Worm (Caenorhabditis elegans) whole organism, L2 larva: Measurements from ENCODE around the gene madf-9.
A peak's percentile ranks its signal among the peaks of the same experiment; 100 is the strongest.

Experiments used
- C34F6.9 ChIP-seq: fragments of 150-350 bp; optimal IDR thresholded peaks from 2 replicates; lab custom pipeline; 2014; ENCODE audit warnings: missing biosample characterization, missing genetic modification characterization
- F13H6.1 ChIP-seq: sonication (generic microtip); optimal IDR thresholded peaks from 2 replicates; lab custom pipeline; 2016; ENCODE audit warnings: missing genetic modification characterization, missing compliant biosample characterization
- ZK546.5 ChIP-seq: sonication (generic microtip); optimal IDR thresholded peaks from 2 replicates; lab custom pipeline; 2017; ENCODE audit warnings: missing biosample characterization, missing genetic modification characterization
- alr-1 ChIP-seq: fragments of 150-350 bp; optimal IDR thresholded peaks from 2 replicates; lab custom pipeline; 2014; ENCODE audit warnings: missing biosample characterization, missing genetic modification characterization
- ama-1 ChIP-seq: fragments of 150-350 bp; optimal IDR thresholded peaks from 2 replicates; lab custom pipeline; 2018; ENCODE audit warnings: inconsistent platforms
- blmp-1 ChIP-seq: sonication (generic microtip); optimal IDR thresholded peaks from 2 replicates; lab custom pipeline; 2017; ENCODE audit warnings: missing genetic modification characterization, mild to moderate bottlenecking, missing compliant biosample characterization, antibody characterized with exemption, moderate library complexity; ENCODE audit not compliant: insufficient read depth
- ceh-16 ChIP-seq: fragments of 150-350 bp; optimal IDR thresholded peaks from 2 replicates; lab custom pipeline; 2014; ENCODE audit warnings: missing biosample characterization, missing genetic modification characterization
- ceh-82 ChIP-seq: fragments of 150-350 bp; optimal IDR thresholded peaks from 2 replicates; lab custom pipeline; 2014; ENCODE audit warnings: missing biosample characterization, missing genetic modification characterization
- elt-3 ChIP-seq: sonication (generic microtip); optimal IDR thresholded peaks from 2 replicates; lab custom pipeline; 2017; ENCODE audit warnings: missing biosample characterization, missing genetic modification characterization
- fos-1 ChIP-seq: fragments of 150-350 bp; optimal IDR thresholded peaks from 2 replicates; lab custom pipeline; 2014; ENCODE audit warnings: missing biosample characterization, missing genetic modification characterization
- nhr-10 ChIP-seq: sonication (generic microtip); optimal IDR thresholded peaks from 2 replicates; lab custom pipeline; 2017; ENCODE audit warnings: missing biosample characterization, missing genetic modification characterization
- nhr-11 ChIP-seq: fragments of 150-350 bp; optimal IDR thresholded peaks from 2 replicates; lab custom pipeline; 2014; ENCODE audit warnings: missing biosample characterization, missing genetic modification characterization
- nhr-12 ChIP-seq: fragments of 150-350 bp; optimal IDR thresholded peaks from 2 replicates; lab custom pipeline; 2014; ENCODE audit warnings: missing biosample characterization, missing genetic modification characterization
- nhr-129 ChIP-seq: fragments of 150-350 bp; optimal IDR thresholded peaks from 2 replicates; lab custom pipeline; 2014; ENCODE audit warnings: missing biosample characterization, missing genetic modification characterization
- nhr-21 ChIP-seq: fragments of 150-350 bp; optimal IDR thresholded peaks from 2 replicates; lab custom pipeline; 2014; ENCODE audit warnings: missing biosample characterization, missing genetic modification characterization
- nhr-23 ChIP-seq: fragments of 150-350 bp; optimal IDR thresholded peaks from 2 replicates; lab custom pipeline; 2014; ENCODE audit warnings: missing biosample characterization, missing genetic modification reagents, missing genetic modification characterization
- nhr-237 ChIP-seq: fragments of 150-350 bp; optimal IDR thresholded peaks from 2 replicates; lab custom pipeline; 2014; ENCODE audit warnings: missing biosample characterization, missing genetic modification characterization
- nhr-25 ChIP-seq: fragments of 150-350 bp; sonication (generic microtip); optimal IDR thresholded peaks from 3 replicates; lab custom pipeline; 2014; ENCODE audit warnings: missing biosample characterization, missing genetic modification characterization
- nhr-6 ChIP-seq: fragments of 150-350 bp; optimal IDR thresholded peaks from 2 replicates; lab custom pipeline; 2014; ENCODE audit warnings: missing biosample characterization, missing genetic modification characterization
- nhr-77 ChIP-seq: fragments of 150-350 bp; optimal IDR thresholded peaks from 2 replicates; lab custom pipeline; 2014; ENCODE audit warnings: missing biosample characterization, missing genetic modification characterization
- peb-1 ChIP-seq: fragments of 150-350 bp; optimal IDR thresholded peaks from 2 replicates; lab custom pipeline; 2014; ENCODE audit warnings: missing biosample characterization, missing genetic modification characterization
- sem-4 ChIP-seq: fragments of 150-350 bp; optimal IDR thresholded peaks from 2 replicates; lab custom pipeline; 2014; ENCODE audit warnings: missing biosample characterization, missing genetic modification reagents, missing genetic modification characterization
- skn-1 ChIP-seq: sonication (generic microtip); optimal IDR thresholded peaks from 2 replicates; lab custom pipeline; 2017; ENCODE audit warnings: missing biosample characterization, missing genetic modification characterization
- sma-3 ChIP-seq: sonication (generic microtip); optimal IDR thresholded peaks from 2 replicates; lab custom pipeline; 2016; ENCODE audit warnings: missing genetic modification reagents, missing genetic modification characterization, missing compliant biosample characterization
- sma-9 ChIP-seq, 2 experiments: fragments of 150-350 bp in 1 of 2; sonication (generic microtip) in 1 of 2; optimal IDR thresholded peaks; 2 replicates each; lab custom pipeline; 2014 to 2016; ENCODE audit warnings: missing genetic modification characterization in 2 of 2, mild to moderate bottlenecking in 1 of 2, missing biosample characterization in 1 of 2, missing compliant biosample characterization in 1 of 2, missing genetic modification reagents in 1 of 2, moderate library complexity in 1 of 2
- snpc-4 ChIP-seq: fragments of 150-350 bp; optimal IDR thresholded peaks from 2 replicates; lab custom pipeline; 2014; ENCODE audit warnings: missing biosample characterization, missing genetic modification characterization
- unc-39 ChIP-seq: fragments of 150-350 bp; optimal IDR thresholded peaks from 2 replicates; lab custom pipeline; 2014; ENCODE audit warnings: missing biosample characterization, missing genetic modification characterization
- unc-62 ChIP-seq: fragments of 150-350 bp; optimal IDR thresholded peaks from 2 replicates; lab custom pipeline; 2014; ENCODE audit warnings: missing biosample characterization, missing genetic modification reagents, missing genetic modification characterization
- zag-1 ChIP-seq: fragments of 150-350 bp; optimal IDR thresholded peaks from 2 replicates; lab custom pipeline; 2014; ENCODE audit warnings: missing biosample characterization, missing genetic modification characterization
- ztf-1 ChIP-seq: fragments of 200-800 bp; sonication (Bioruptor generic); conservative IDR thresholded peaks from 2 replicates; pipeline ENCODE4 v1.3.6; 2022; ENCODE audit warnings: missing genetic modification characterization, missing compliant biosample characterization
- ztf-11 ChIP-seq: sonication (generic microtip); optimal IDR thresholded peaks from 2 replicates; lab custom pipeline; 2017; ENCODE audit warnings: missing biosample characterization, missing genetic modification characterization
- ztf-4 ChIP-seq: fragments of 150-350 bp; optimal IDR thresholded peaks from 2 replicates; lab custom pipeline; 2014; ENCODE audit warnings: missing biosample characterization, missing genetic modification characterization

Gene madf-9

ce11 chrIV:3599958-3600357 lies 36.9 kb upstream of the madf-9 start, which contains the start of gene Y37E11B.7:
Gene Y37E11B.7 (minus strand): TSS chrIV:3600164.
- peak; percentile 66 for TF ChIP-seq blmp-1 (tag; lab: Kevin White, UChicago)
- no peak for TF ChIP-seq fos-1 (tag; lab: Kevin White, UChicago)

ce11 chrIV:3601846-3602245 lies 35.0 kb upstream of the madf-9 start:
- TF ChIP-seq nhr-11 (no peak), peb-1 (no peak), nhr-129 (tag; lab: Kevin White, UChicago) (no peak), nhr-10 (tag; lab: Kevin White, UChicago) (no peak), ceh-82 (no peak), ztf-1 (GFP tag; lab: Robert Waterston, UW) (no peak), C34F6.9 (tag; lab: Kevin White, UChicago) (no peak), fos-1 (tag; lab: Kevin White, UChicago) (no peak), nhr-237 (tag; lab: Kevin White, UChicago) (no peak), nhr-12 (tag; lab: Kevin White, UChicago) (no peak), nhr-21 (no peak), sma-9 (GFP tag; optimal IDR thresholded peaks at IDR 0.05; lab: Kevin White, UChicago) (no peak), sma-9 (tag; optimal IDR thresholded peaks at IDR 0.05; lab: Kevin White, UChicago) (no peak), sem-4 (tag; lab: Kevin White, UChicago) (no peak), unc-39 (tag; lab: Kevin White, UChicago) (no peak)

- TF ChIP-seq ztf-4 (tag; lab: Kevin White, UChicago) (no peak), zag-1 (tag; lab: Kevin White, UChicago) (no peak)
Observed at ce11 chrIV:3604104-3604503, 32.8 kb upstream of the madf-9 start.

- no peak for TF ChIP-seq ceh-16
- TF ChIP-seq fos-1 (tag; lab: Kevin White, UChicago), result peak; percentile 65
Observed at ce11 chrIV:3606285-3606834, 30.5 kb upstream of the madf-9 start, which contains the start of the genes Y37E11B.10 and kgb-2. Gene Y37E11B.10 (minus strand): TSS chrIV:3606466. Gene kgb-2 (plus strand): TSS chrIV:3606784.

ce11 chrIV:3608547-3609222 lies 28.2 kb upstream of the madf-9 start:
- TF ChIP-seq nhr-25, result no peak
- TF ChIP-seq, all 48 proteins: peak for 0

- TF ChIP-seq snpc-4 (tag; lab: Kevin White, UChicago), result no peak
- TF ChIP-seq ZK546.5 (tag; lab: Kevin White, UChicago), result no peak
- TF ChIP-seq ama-1 (lab: Kevin White, UChicago), result no peak
- no peak for TF ChIP-seq elt-3
- TF ChIP-seq F13H6.1 (tag; lab: Kevin White, UChicago), result no peak
- no peak for TF ChIP-seq ztf-11
- TF ChIP-seq nhr-10 (tag; lab: Kevin White, UChicago), result no peak
- no peak for TF ChIP-seq alr-1
- no peak for TF ChIP-seq skn-1 (tag; lab: Kevin White, UChicago)
- TF ChIP-seq nhr-23 (tag; lab: Kevin White, UChicago), result no peak
- TF ChIP-seq nhr-77, result no peak
- TF ChIP-seq nhr-25, result no peak
- TF ChIP-seq sma-3 (GFP tag; lab: Kevin White, UChicago), result no peak
- TF ChIP-seq nhr-6 (tag; lab: Kevin White, UChicago), result no peak
- TF ChIP-seq ceh-16, result no peak
- TF ChIP-seq unc-62 (GFP tag; lab: Kevin White, UChicago), result no peak
- TF ChIP-seq zag-1 (tag; lab: Kevin White, UChicago), result no peak
Observed at ce11 chrIV:3610987-3611386, 25.9 kb upstream of the madf-9 start.
